Worm (Caenorhabditis elegans) whole organism, L2 larva: Measurements from ENCODE around the gene cwc-15.

Experiments used
- aly-2 ChIP-seq: fragments of 150-350 bp; optimal IDR thresholded peaks from 2 replicates; lab custom pipeline; 2014; ENCODE audit warnings: missing biosample characterization, missing genetic modification characterization
- ceh-82 ChIP-seq: fragments of 150-350 bp; optimal IDR thresholded peaks from 2 replicates; lab custom pipeline; 2014; ENCODE audit warnings: missing biosample characterization, missing genetic modification characterization
- egl-27 ChIP-seq: sonication (generic microtip); optimal IDR thresholded peaks from 3 replicates; lab custom pipeline; 2017; ENCODE audit warnings: missing biosample characterization, missing genetic modification reagents, missing genetic modification characterization
- elt-3 ChIP-seq: sonication (generic microtip); optimal IDR thresholded peaks from 2 replicates; lab custom pipeline; 2017; ENCODE audit warnings: missing biosample characterization, missing genetic modification characterization
- nhr-11 ChIP-seq: fragments of 150-350 bp; optimal IDR thresholded peaks from 2 replicates; lab custom pipeline; 2014; ENCODE audit warnings: missing biosample characterization, missing genetic modification characterization
- nhr-237 ChIP-seq: fragments of 150-350 bp; optimal IDR thresholded peaks from 2 replicates; lab custom pipeline; 2014; ENCODE audit warnings: missing biosample characterization, missing genetic modification characterization
- sem-4 ChIP-seq: fragments of 150-350 bp; optimal IDR thresholded peaks from 2 replicates; lab custom pipeline; 2014; ENCODE audit warnings: missing biosample characterization, missing genetic modification reagents, missing genetic modification characterization
- sma-9 ChIP-seq, 2 experiments: fragments of 150-350 bp in 1 of 2; sonication (generic microtip) in 1 of 2; optimal IDR thresholded peaks; 2 replicates each; lab custom pipeline; 2014 to 2016; ENCODE audit warnings: missing genetic modification characterization in 2 of 2, mild to moderate bottlenecking in 1 of 2, missing biosample characterization in 1 of 2, missing compliant biosample characterization in 1 of 2, missing genetic modification reagents in 1 of 2, moderate library complexity in 1 of 2
- unc-62 ChIP-seq: fragments of 150-350 bp; optimal IDR thresholded peaks from 2 replicates; lab custom pipeline; 2014; ENCODE audit warnings: missing biosample characterization, missing genetic modification reagents, missing genetic modification characterization
- zag-1 ChIP-seq: fragments of 150-350 bp; optimal IDR thresholded peaks from 2 replicates; lab custom pipeline; 2014; ENCODE audit warnings: missing biosample characterization, missing genetic modification characterization
- ztf-1 ChIP-seq: fragments of 200-800 bp; sonication (Bioruptor generic); conservative IDR thresholded peaks from 2 replicates; pipeline ENCODE4 v1.3.6; 2022; ENCODE audit warnings: missing genetic modification characterization, missing compliant biosample characterization
- ztf-11 ChIP-seq: sonication (generic microtip); optimal IDR thresholded peaks from 2 replicates; lab custom pipeline; 2017; ENCODE audit warnings: missing biosample characterization, missing genetic modification characterization

DNA sequence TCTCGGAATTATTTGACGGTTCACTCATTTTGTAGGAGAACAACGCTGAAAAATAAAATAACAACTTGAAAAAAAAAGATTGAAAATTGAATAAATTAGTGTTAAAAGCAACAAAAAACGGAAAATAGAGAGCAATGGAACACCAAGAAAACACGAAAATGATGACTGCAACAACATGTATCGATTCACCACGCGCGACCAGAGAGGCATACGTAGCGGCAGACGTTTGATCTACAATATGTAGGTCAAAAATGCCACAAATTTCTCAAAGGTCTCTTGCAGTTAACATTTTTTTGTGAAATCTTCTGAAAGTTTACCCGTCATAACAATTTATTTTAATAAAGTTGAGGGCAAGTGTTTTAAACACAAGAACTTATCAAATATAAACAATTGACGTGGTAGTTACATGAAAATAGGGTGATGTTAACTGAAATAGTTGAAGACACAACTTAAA, 33.9 kb downstream of the cwc-15 start, which contains the start of gene F14H3.5:
- TF ChIP-seq aly-2 (no peak), nhr-237 (tag; lab: Kevin White, UChicago) (no peak), nhr-11 (no peak), zag-1 (tag; lab: Kevin White, UChicago) (no peak), sem-4 (tag; lab: Kevin White, UChicago) (no peak), egl-27 (tag; lab: Kevin White, UChicago) (no peak), unc-62 (GFP tag; lab: Kevin White, UChicago) (no peak), ztf-1 (no peak), ztf-11 (tag; lab: Kevin White, UChicago) (no peak), elt-3 (no peak), sma-9 (GFP tag; optimal IDR thresholded peaks at IDR 0.05; lab: Kevin White, UChicago) (no peak), sma-9 (tag; optimal IDR thresholded peaks at IDR 0.05; lab: Kevin White, UChicago) (no peak), ceh-82 (tag; lab: Kevin White, UChicago) (no peak)
